Worm (Caenorhabditis elegans): ENCODE measurements around the gene W04H10.6.
"Not testable (repeated sequence)": the region's sequence is repeated elsewhere in the genome, so short reads cannot be mapped to it uniquely, and the experiment has no call there.

The W04H10.6 gene

ce11 chrII:602969-603368 is 5.3 kb downstream of the W04H10.6 start (continued):
- TF ChIP-seq ama-1 (optimal IDR thresholded peaks at IDR 0.05) (no peak), nhr-43 (tag; optimal IDR thresholded peaks at IDR 0.05; ENCODE audit: poor library complexity, severe bottlenecking) (no peak), nhr-77 (tag; optimal IDR thresholded peaks at IDR 0.05) (no peak), nhr-25 (tag; optimal IDR thresholded peaks at IDR 0.05) (peak; percentile 23), ceh-9 (tag; optimal IDR thresholded peaks at IDR 0.05) (no peak), ceh-28 (tag; optimal IDR thresholded peaks at IDR 0.05) (peak; percentile 19), ztf-4 (tag; optimal IDR thresholded peaks at IDR 0.05) (no peak), unc-39 (tag; optimal IDR thresholded peaks at IDR 0.05) (no peak), elt-1 (tag; optimal IDR thresholded peaks at IDR 0.05) (no peak), R02D3.7 (tag; optimal IDR thresholded peaks at IDR 0.05) (no peak), lin-15B (tag; optimal IDR thresholded peaks at IDR 0.05) (peak; percentile 17), nhr-23 (tag; optimal IDR thresholded peaks at IDR 0.05) (peak; percentile 65), aly-2 (tag; optimal IDR thresholded peaks at IDR 0.05) (no peak), snpc-4 (tag; optimal IDR thresholded peaks at IDR 0.05) (peak; percentile 92), sea-2 (GFP tag; optimal IDR thresholded peaks at IDR 0.05) (no peak), fkh-10 (GFP tag; optimal IDR thresholded peaks at IDR 0.05) (no peak), lin-39 (tag; optimal IDR thresholded peaks at IDR 0.05) (peak; percentile 94), elt-3 (tag; optimal IDR thresholded peaks at IDR 0.05) (no peak), ZK546.5 (tag; optimal IDR thresholded peaks at IDR 0.05) (no peak), nhr-11 (tag; optimal IDR thresholded peaks at IDR 0.05) (no peak)

- no peak for TF ChIP-seq ceh-16 (tag; optimal IDR thresholded peaks at IDR 0.05)
- TF ChIP-seq nhr-67 (tag; optimal IDR thresholded peaks at IDR 0.05) = no peak
- TF ChIP-seq egl-27 (tag; optimal IDR thresholded peaks at IDR 0.05) = no peak
- no peak for TF ChIP-seq unc-62 (GFP tag; optimal IDR thresholded peaks at IDR 0.05)
- TF ChIP-seq hmg-11 (tag; optimal IDR thresholded peaks at IDR 0.05) = no peak
- no peak for TF ChIP-seq ceh-9 (tag; optimal IDR thresholded peaks at IDR 0.05)
- TF ChIP-seq nhr-25 (tag; optimal IDR thresholded peaks at IDR 0.05) = no peak
- TF ChIP-seq daf-12 (tag; optimal IDR thresholded peaks at IDR 0.05) = no peak
- no peak for TF ChIP-seq ceh-28 (tag; optimal IDR thresholded peaks at IDR 0.05)
- TF ChIP-seq nhr-237 (tag; optimal IDR thresholded peaks at IDR 0.05) = no peak
- TF ChIP-seq ceh-82 (tag; optimal IDR thresholded peaks at IDR 0.05) = no peak
- no peak for TF ChIP-seq nhr-11 (tag; optimal IDR thresholded peaks at IDR 0.05)
- no peak for TF ChIP-seq fkh-2 (tag; optimal IDR thresholded peaks at IDR 0.05)
- TF ChIP-seq skn-1 (tag; optimal IDR thresholded peaks at IDR 0.05) = no peak
- TF ChIP-seq nhr-77 (tag; optimal IDR thresholded peaks at IDR 0.05) = no peak
Observed at ce11 chrII:602020-602419, 6.2 kb downstream of the W04H10.6 start, which contains the start of gene nhl-3. nhl-3 (minus strand) TSS chrII:602120.

ce11 chrII:601305-601704 is 6.9 kb downstream of the W04H10.6 start:
- peak; percentile 23 for TF ChIP-seq elt-2 (tag; optimal IDR thresholded peaks at IDR 0.05)
- peak; percentile 92 for TF ChIP-seq pha-4 (tag; optimal IDR thresholded peaks at IDR 0.05)
- peak; percentile 58 for TF ChIP-seq hmg-11 (tag; optimal IDR thresholded peaks at IDR 0.05)
- peak; percentile 63 for TF ChIP-seq nfya-1 (tag; optimal IDR thresholded peaks at IDR 0.05; ENCODE audit: insufficient read depth)
- TF ChIP-seq lin-39 (tag; optimal IDR thresholded peaks at IDR 0.05) = peak; percentile 63
- peak; percentile 28 for TF ChIP-seq egl-5 (tag; optimal IDR thresholded peaks at IDR 0.05)
- peak; percentile 28 for TF ChIP-seq pqm-1 (tag; optimal IDR thresholded peaks at IDR 0.05)
- peak; percentile 15 for TF ChIP-seq mdl-1 (tag; optimal IDR thresholded peaks at IDR 0.05)
- TF ChIP-seq skn-1 (tag; optimal IDR thresholded peaks at IDR 0.05) = peak; percentile 29
- TF ChIP-seq R02D3.7 (tag; optimal IDR thresholded peaks at IDR 0.05) = no peak
- no peak for TF ChIP-seq zag-1 (tag; optimal IDR thresholded peaks at IDR 0.05)

- no peak for TF ChIP-seq fkh-10 (GFP tag; optimal IDR thresholded peaks at IDR 0.05)
- no peak for TF ChIP-seq unc-39 (tag; optimal IDR thresholded peaks at IDR 0.05)
- no peak for TF ChIP-seq fkh-2 (tag; optimal IDR thresholded peaks at IDR 0.05)
Observed at ce11 chrII:596702-597101, 11.5 kb downstream of the W04H10.6 start.

ce11 chrII:593221-593620 is 15.0 kb downstream of the W04H10.6 start, which contains the start of gene W08F4.1:
W08F4.1 (plus strand) TSS chrII:593521.
- not testable (repeated sequence) for TF ChIP-seq nhr-28 (tag; optimal IDR thresholded peaks at IDR 0.05); zag-1 (tag; optimal IDR thresholded peaks at IDR 0.05); ama-1 (optimal IDR thresholded peaks at IDR 0.05)

Data from whole organism, L3 larva.